Fruit fly (Drosophila melanogaster): ENCODE results near the gene CG31465.

Gene CG31465

dm6 chr3R:21874982-21875466 is 5.6 kb upstream of the CG31465 start, which contains the start of gene CG6656 (continued):
- no peak for TF ChIP-seq CG1529 (GFP tag; optimal IDR thresholded peaks at IDR 0.05)
- TF ChIP-seq Elba2 (GFP tag; optimal IDR thresholded peaks at IDR 0.05): no peak

dm6 chr3R:21877636-21878035 is 3.0 kb upstream of the CG31465 start, which contains the start of gene P5CDh2:
Gene P5CDh2, plus strand, starts transcription at chr3R:21877936.
- TF ChIP-seq bcd (GFP tag; optimal IDR thresholded peaks at IDR 0.05) (no peak), twi (tag; optimal IDR thresholded peaks at IDR 0.05) (no peak), Poxn (GFP tag; IDR thresholded peaks at IDR 0.05) (no peak), nerfin-1 (tag; optimal IDR thresholded peaks at IDR 0.05) (no peak), ftz-f1 (GFP tag; optimal IDR thresholded peaks at IDR 0.05) (no peak), CG18011 (GFP tag; optimal IDR thresholded peaks at IDR 0.05) (no peak), Bteb2 (GFP tag; optimal IDR thresholded peaks at IDR 0.05) (no peak), CG6683 (GFP tag; optimal IDR thresholded peaks at IDR 0.05) (no peak), da (GFP tag; optimal IDR thresholded peaks at IDR 0.05) (no peak), fru (optimal IDR thresholded peaks at IDR 0.05) (no peak), CG11696 (GFP tag; IDR thresholded peaks at IDR 0.05) (no peak), Atf3 (GFP tag; optimal IDR thresholded peaks at IDR 0.05) (no peak), CG5245 (GFP tag; optimal IDR thresholded peaks at IDR 0.05) (no peak), CTCF (GFP tag; optimal IDR thresholded peaks at IDR 0.05) (no peak), sug (tag; optimal IDR thresholded peaks at IDR 0.05) (no peak)

DNA sequence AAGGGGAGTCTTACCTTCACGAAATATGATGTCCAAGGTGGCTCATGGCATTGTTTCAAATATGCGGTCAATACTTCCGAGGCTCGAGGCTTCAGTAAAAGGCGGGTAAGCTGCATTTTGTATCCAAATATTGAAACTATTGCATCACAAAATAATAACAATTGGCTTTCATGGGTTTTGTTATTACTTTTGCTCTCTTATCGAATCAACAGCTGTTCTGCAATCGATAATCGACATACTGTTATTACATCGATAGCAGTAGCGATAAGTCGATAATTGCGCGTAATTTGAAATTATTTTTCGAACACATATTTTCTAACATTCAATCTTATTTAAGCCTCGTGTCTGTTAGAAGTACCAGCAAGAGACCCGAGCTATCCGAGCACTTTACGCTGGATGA is 2.1 kb upstream of the CG31465 start, which contains the start of gene CG34148:
Gene CG34148 (minus strand): TSS at position 214 of the 400 bp plus-strand sequence.
- TF ChIP-seq knrl (GFP tag; IDR thresholded peaks at IDR 0.05; ENCODE audit: partially characterized antibody) (peak; percentile 50; the same call in 1 of the 3 replicates), wek (GFP tag; optimal IDR thresholded peaks at IDR 0.05) (no peak), NFAT (GFP tag; IDR thresholded peaks at IDR 0.05) (no peak), CG13287 (GFP tag; IDR thresholded peaks at IDR 0.05; ENCODE audit: partially characterized antibody) (peak; percentile 83), Vsx1 (GFP tag; optimal IDR thresholded peaks at IDR 0.05) (no peak), sna (GFP tag; IDR thresholded peaks at IDR 0.05; ENCODE audit: partially characterized antibody) (peak; percentile 88), pros (GFP tag; optimal IDR thresholded peaks at IDR 0.05) (no peak), lola (GFP tag; optimal IDR thresholded peaks at IDR 0.05) (no peak), CG4328 (GFP tag; optimal IDR thresholded peaks at IDR 0.05) (no peak), prd (optimal IDR thresholded peaks at IDR 0.05) (no peak), prd (GFP tag; IDR thresholded peaks at IDR 0.05) (no peak), lbe (GFP tag; optimal IDR thresholded peaks at IDR 0.05) (no peak), croc (GFP tag; conservative IDR thresholded peaks at IDR 0.05) (no peak), CG1602 (GFP tag; optimal IDR thresholded peaks at IDR 0.05) (no peak), CG31388 (GFP tag; optimal IDR thresholded peaks at IDR 0.05) (no peak), hbn (GFP tag; IDR thresholded peaks at IDR 0.05; ENCODE audit: partially characterized antibody) (peak; percentile 77), Hmr (GFP tag; optimal IDR thresholded peaks at IDR 0.05) (no peak), disco-r (GFP tag; optimal IDR thresholded peaks at IDR 0.05) (no peak), MBD-R2 (GFP tag; IDR thresholded peaks at IDR 0.05) (peak; percentile 69), jumu (GFP tag; optimal IDR thresholded peaks at IDR 0.05) (no peak), CG17568 (GFP tag; optimal IDR thresholded peaks at IDR 0.05) (no peak), hkb (optimal IDR thresholded peaks at IDR 0.05) (no peak), hkb (GFP tag; IDR thresholded peaks at IDR 0.05) (no peak), CG8478 (optimal IDR thresholded peaks at IDR 0.05) (no peak), Hey (tag; optimal IDR thresholded peaks at IDR 0.05) (no peak), CG11456 (GFP tag; IDR thresholded peaks at IDR 0.05) (no peak), Dp (GFP tag; optimal IDR thresholded peaks at IDR 0.05) (peak; percentile 89), hb (GFP tag; IDR thresholded peaks at IDR 0.05; ENCODE audit: partially characterized antibody) (peak; percentile 63; the same call in 1 of the 3 replicates), CG30403 (GFP tag; optimal IDR thresholded peaks at IDR 0.05) (no peak), esg (GFP tag; conservative IDR thresholded peaks at IDR 0.05) (no peak), CG10431 (GFP tag; optimal IDR thresholded peaks at IDR 0.05) (no peak), Dbx (GFP tag; IDR thresholded peaks at IDR 0.05) (no peak), salm (tag; optimal IDR thresholded peaks at IDR 0.05) (no peak)
